Worm (Caenorhabditis elegans) whole organism, L4 larva: ENCODE measurements around the gene fbxb-104.
A peak's percentile ranks its signal among the peaks of the same experiment; 100 is the strongest.

Experiments used
- D1046.2 ChIP-seq: fragments of 200-800 bp; sonication (Bioruptor generic); IDR thresholded peaks from 2 replicates; pipeline ENCODE4 v1.3.6; 2022; ENCODE audit warnings: missing genetic modification characterization, missing compliant biosample characterization
- F10B5.3 ChIP-seq: sonication (generic microtip); optimal IDR thresholded peaks from 2 replicates; lab custom pipeline; 2016; ENCODE audit warnings: mild to moderate bottlenecking, missing genetic modification characterization, missing compliant biosample characterization
- F26F4.8 ChIP-seq: fragments of 200-800 bp; sonication (Bioruptor generic); conservative IDR thresholded peaks from 2 replicates; pipeline ENCODE4 v1.3.6; 2022; ENCODE audit warnings: missing genetic modification characterization, missing compliant biosample characterization
- F44E2.7 ChIP-seq: fragments of 200-800 bp; sonication (Bioruptor generic); IDR thresholded peaks from 2 replicates; pipeline ENCODE4 v2.1.2; 2022; ENCODE audit warnings: missing genetic modification characterization, missing compliant biosample characterization
- F49E8.2 ChIP-seq: sonication (generic microtip); optimal IDR thresholded peaks from 2 replicates; lab custom pipeline; 2016; ENCODE audit warnings: missing compliant biosample characterization, mild to moderate bottlenecking, missing genetic modification characterization, borderline replicate concordance
- Y48G9A.11 ChIP-seq: fragments of 200-800 bp; sonication (Bioruptor generic); IDR thresholded peaks from 2 replicates; pipeline ENCODE4 v1.3.6; 2022; ENCODE audit warnings: missing genetic modification reagents, missing genetic modification characterization, missing compliant biosample characterization
- Y5F2A.4 ChIP-seq: fragments of 200-800 bp; sonication (Bioruptor generic); optimal IDR thresholded peaks from 2 replicates; lab custom pipeline; 2018; ENCODE audit warnings: mild to moderate bottlenecking, missing genetic modification characterization, missing compliant biosample characterization
- Y75B8A.6 ChIP-seq: fragments of 200-800 bp; sonication (Bioruptor generic); IDR thresholded peaks from 2 replicates; pipeline ENCODE4 v1.3.6; 2022; ENCODE audit warnings: missing genetic modification reagents, missing genetic modification characterization, missing compliant biosample characterization
- ZK337.2 ChIP-seq: fragments of 200-800 bp; sonication (Bioruptor generic); IDR thresholded peaks from 2 replicates; pipeline ENCODE4 v1.3.6; 2022; ENCODE audit warnings: missing genetic modification reagents, missing genetic modification characterization, missing compliant biosample characterization
- attf-4 ChIP-seq: sonication (generic microtip); optimal IDR thresholded peaks from 3 replicates; lab custom pipeline; 2017; ENCODE audit warnings: missing biosample characterization, missing genetic modification characterization
- ceh-62 ChIP-seq: sonication (generic microtip); optimal IDR thresholded peaks from 2 replicates; lab custom pipeline; 2017; ENCODE audit warnings: missing biosample characterization, missing genetic modification characterization
- ceh-82 ChIP-seq: sonication (generic microtip); optimal IDR thresholded peaks from 2 replicates; lab custom pipeline; 2017; ENCODE audit warnings: missing biosample characterization, missing genetic modification characterization
- cey-2 ChIP-seq: sonication (generic microtip); optimal IDR thresholded peaks from 3 replicates; lab custom pipeline; 2017; ENCODE audit warnings: missing genetic modification characterization, mild to moderate bottlenecking, missing compliant biosample characterization, antibody characterized with exemption, borderline replicate concordance; ENCODE audit not compliant: insufficient read depth
- ctbp-1 ChIP-seq: fragments of 200-800 bp; sonication (Bioruptor generic); IDR thresholded peaks from 2 replicates; pipeline ENCODE4 v1.3.6; 2022; ENCODE audit warnings: missing genetic modification reagents, missing genetic modification characterization, missing compliant biosample characterization
- daf-12 ChIP-seq: fragments of 150-350 bp; optimal IDR thresholded peaks from 2 replicates; lab custom pipeline; 2014; ENCODE audit warnings: missing biosample characterization, missing genetic modification reagents, missing genetic modification characterization
- daf-16 ChIP-seq, 3 experiments: sonication (generic microtip); optimal IDR thresholded peaks; 2 replicates each; lab custom pipeline; 2016 to 2017; ENCODE audit warnings: missing genetic modification characterization in 3 of 3, missing genetic modification reagents in 3 of 3, mild to moderate bottlenecking in 2 of 3, missing compliant biosample characterization in 2 of 3, missing biosample characterization in 1 of 3, moderate library complexity in 1 of 3
- daf-8 ChIP-seq: fragments of 200-800 bp; sonication (Bioruptor generic); IDR thresholded peaks from 2 replicates; pipeline ENCODE4 v1.3.6; 2022; ENCODE audit warnings: missing genetic modification characterization, missing compliant biosample characterization
- dmd-6 ChIP-seq: fragments of 200-800 bp; sonication (Bioruptor generic); IDR thresholded peaks from 2 replicates; pipeline ENCODE4 v1.3.6; 2022; ENCODE audit warnings: missing genetic modification reagents, missing genetic modification characterization, missing compliant biosample characterization
- dmd-8 ChIP-seq: fragments of 200-800 bp; sonication (Bioruptor generic); IDR thresholded peaks from 2 replicates; pipeline ENCODE4 v1.3.6; 2022; ENCODE audit warnings: missing genetic modification characterization, missing compliant biosample characterization
- duxl-1 ChIP-seq: sonication (generic microtip); optimal IDR thresholded peaks from 2 replicates; lab custom pipeline; 2016; ENCODE audit warnings: mild to moderate bottlenecking, missing genetic modification characterization, moderate library complexity, missing compliant biosample characterization; ENCODE audit not compliant: poor library complexity
- egl-43 ChIP-seq: fragments of 200-800 bp; sonication (Bioruptor generic); IDR thresholded peaks from 2 replicates; pipeline ENCODE4 v1.3.6; 2022; ENCODE audit warnings: missing genetic modification reagents, missing genetic modification characterization, missing compliant biosample characterization
- gei-8 ChIP-seq: fragments of 200-800 bp; sonication (Bioruptor generic); optimal IDR thresholded peaks from 2 replicates; lab custom pipeline; 2018; ENCODE audit warnings: mild to moderate bottlenecking, missing genetic modification characterization, missing compliant biosample characterization
- hlh-11 ChIP-seq: fragments of 200-800 bp; sonication (Bioruptor generic); optimal IDR thresholded peaks from 2 replicates; lab custom pipeline; 2018; ENCODE audit warnings: mild to moderate bottlenecking, missing genetic modification characterization, missing compliant biosample characterization
- hlh-30 ChIP-seq: sonication (generic microtip); optimal IDR thresholded peaks from 2 replicates; lab custom pipeline; 2017; ENCODE audit warnings: antibody characterized with exemption, mild to moderate bottlenecking, missing genetic modification characterization, missing compliant biosample characterization; ENCODE audit not compliant: insufficient read depth
- lim-7 ChIP-seq: fragments of 200-800 bp; sonication (Bioruptor generic); IDR thresholded peaks from 2 replicates; pipeline ENCODE4 v1.3.6; 2022; ENCODE audit warnings: missing genetic modification characterization, missing compliant biosample characterization
- lin-1 ChIP-seq: fragments of 200-800 bp; sonication (Bioruptor generic); IDR thresholded peaks from 2 replicates; pipeline ENCODE4 v1.3.6; 2022; ENCODE audit warnings: missing genetic modification reagents, missing genetic modification characterization, missing compliant biosample characterization
- lin-13 ChIP-seq: fragments of 150-350 bp; optimal IDR thresholded peaks from 2 replicates; lab custom pipeline; 2014; ENCODE audit warnings: missing biosample characterization, missing genetic modification reagents, missing genetic modification characterization
- lin-38 ChIP-seq: fragments of 200-800 bp; sonication (Bioruptor generic); IDR thresholded peaks from 2 replicates; pipeline ENCODE4 v1.3.6; 2022; ENCODE audit warnings: missing genetic modification reagents, missing genetic modification characterization, missing compliant biosample characterization
- lsy-2 ChIP-seq, 2 experiments: fragments of 150-350 bp in 1 of 2; sonication (generic microtip) in 1 of 2; optimal IDR thresholded peaks; 2 replicates each; lab custom pipeline; 2014 to 2017; ENCODE audit warnings: missing biosample characterization in 2 of 2, missing genetic modification characterization in 2 of 2
- madf-9 ChIP-seq: fragments of 200-800 bp; sonication (Bioruptor generic); conservative IDR thresholded peaks from 2 replicates; pipeline ENCODE4 v1.3.6; 2022; ENCODE audit warnings: missing genetic modification reagents, missing genetic modification characterization, missing compliant biosample characterization
- mdt-29 ChIP-seq: fragments of 200-800 bp; sonication (Bioruptor generic); IDR thresholded peaks from 2 replicates; pipeline ENCODE4 v1.3.6; 2022; ENCODE audit warnings: missing genetic modification reagents, missing genetic modification characterization, missing compliant biosample characterization
- mep-1 ChIP-seq: fragments of 150-350 bp; sonication (generic microtip); optimal IDR thresholded peaks from 3 replicates; lab custom pipeline; 2014; ENCODE audit warnings: missing biosample characterization, missing genetic modification characterization
- mxl-2 ChIP-seq: fragments of 200-800 bp; sonication (Bioruptor generic); conservative IDR thresholded peaks from 2 replicates; pipeline ENCODE4 v1.3.6; 2022; ENCODE audit warnings: missing genetic modification reagents, missing genetic modification characterization, missing compliant biosample characterization
- mxl-3 ChIP-seq: fragments of 200-800 bp; sonication (Bioruptor generic); optimal IDR thresholded peaks from 2 replicates; lab custom pipeline; 2018; ENCODE audit warnings: mild to moderate bottlenecking, missing genetic modification characterization, missing compliant biosample characterization
- nhr-10 ChIP-seq: fragments of 150-350 bp; optimal IDR thresholded peaks from 2 replicates; lab custom pipeline; 2014; ENCODE audit warnings: missing biosample characterization, missing genetic modification characterization
- nhr-11 ChIP-seq: fragments of 150-350 bp; optimal IDR thresholded peaks from 2 replicates; lab custom pipeline; 2014; ENCODE audit warnings: missing biosample characterization, missing genetic modification characterization
- nhr-42 ChIP-seq: fragments of 200-800 bp; sonication (Bioruptor generic); IDR thresholded peaks from 2 replicates; pipeline ENCODE4 v1.3.6; 2022; ENCODE audit warnings: missing genetic modification characterization, missing compliant biosample characterization
- nhr-6 ChIP-seq: fragments of 150-350 bp; optimal IDR thresholded peaks from 2 replicates; lab custom pipeline; 2014; ENCODE audit warnings: missing biosample characterization, missing genetic modification characterization
- pha-4 ChIP-seq, 2 experiments: fragments of 150-350 bp in 1 of 2; fragments of 200-800 bp in 1 of 2; sonication (Bioruptor generic) in 1 of 2; IDR thresholded peaks in 1 of 2; optimal IDR thresholded peaks in 1 of 2; 2 replicates each; pipeline versions ENCODE4 v1.3.6 to Lab custom; 2014 to 2022; ENCODE audit warnings: missing genetic modification characterization in 2 of 2, missing genetic modification reagents in 2 of 2, missing biosample characterization in 1 of 2, missing compliant biosample characterization in 1 of 2
- php-3 ChIP-seq: fragments of 200-800 bp; sonication (Bioruptor generic); IDR thresholded peaks from 2 replicates; pipeline ENCODE4 v1.3.6; 2022; ENCODE audit warnings: missing genetic modification reagents, missing genetic modification characterization, missing compliant biosample characterization
- set-16 ChIP-seq: fragments of 200-800 bp; sonication (Bioruptor generic); IDR thresholded peaks from 2 replicates; pipeline ENCODE4 v1.3.6; 2022; ENCODE audit warnings: missing genetic modification reagents, missing genetic modification characterization, missing compliant biosample characterization
- skn-1 ChIP-seq: fragments of 150-350 bp; optimal IDR thresholded peaks from 2 replicates; lab custom pipeline; 2014; ENCODE audit warnings: missing biosample characterization, missing genetic modification characterization
- spr-1 ChIP-seq: sonication (generic microtip); optimal IDR thresholded peaks from 2 replicates; lab custom pipeline; 2016; ENCODE audit warnings: mild to moderate bottlenecking, missing genetic modification characterization, missing compliant biosample characterization
- tag-97 ChIP-seq: fragments of 200-800 bp; sonication (Bioruptor generic); IDR thresholded peaks from 2 replicates; pipeline ENCODE4 v1.3.6; 2022; ENCODE audit warnings: missing genetic modification characterization, missing compliant biosample characterization
- unc-39 ChIP-seq: sonication (generic microtip); optimal IDR thresholded peaks from 2 replicates; lab custom pipeline; 2017; ENCODE audit warnings: missing biosample characterization, missing genetic modification characterization
- vab-7 ChIP-seq: fragments of 200-800 bp; sonication (Bioruptor generic); IDR thresholded peaks from 2 replicates; pipeline ENCODE4 v1.3.6; 2022; ENCODE audit warnings: missing genetic modification reagents, missing genetic modification characterization, missing compliant biosample characterization
- zip-11 ChIP-seq: fragments of 200-800 bp; sonication (Bioruptor generic); IDR thresholded peaks from 2 replicates; pipeline ENCODE4 v1.3.6; 2022; ENCODE audit warnings: missing genetic modification characterization, missing compliant biosample characterization

fbxb-104 gene

DNA sequence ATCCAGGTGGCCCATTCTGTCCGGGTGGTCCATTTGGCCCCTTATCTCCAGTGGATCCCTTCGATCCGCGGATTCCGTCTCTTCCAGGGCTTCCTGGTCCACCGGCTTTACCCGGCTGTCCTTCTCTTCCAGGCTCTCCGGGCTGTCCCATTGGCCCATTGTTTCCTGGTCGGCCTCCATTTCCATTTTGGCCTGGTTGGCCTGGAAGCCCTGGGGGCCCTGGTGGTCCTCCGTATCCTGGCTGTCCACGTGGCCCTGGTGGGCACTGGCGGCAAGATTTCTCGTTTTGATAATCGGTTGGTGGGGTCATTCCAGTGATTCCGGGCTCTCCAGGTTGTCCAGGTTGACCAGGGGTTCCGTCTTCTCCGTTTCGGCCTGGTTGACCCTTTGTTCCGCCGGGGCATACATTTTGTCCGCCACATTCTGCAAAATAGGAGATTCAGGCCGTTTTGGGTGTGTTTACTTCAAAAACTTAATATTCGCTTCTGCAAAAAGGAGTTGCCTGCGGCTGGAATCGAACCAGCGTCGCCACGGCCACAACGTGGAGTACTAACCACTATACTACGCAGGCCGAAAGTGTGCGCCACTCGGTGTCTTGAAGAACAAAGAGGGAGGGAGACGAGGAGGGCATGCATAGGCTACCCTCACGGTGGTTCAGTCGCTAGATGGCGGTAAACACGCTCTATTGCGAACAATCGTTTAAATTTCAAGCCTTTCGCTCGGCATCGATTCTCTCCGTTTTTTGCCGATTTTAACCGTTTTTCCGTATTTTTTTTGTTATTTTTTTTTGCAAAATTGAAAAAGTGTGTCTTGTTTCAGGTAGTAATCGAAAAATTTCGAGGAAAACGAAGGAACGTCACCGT, 44.1 kb upstream of the fbxb-104 start, which contains the start of gene W09G10.9:
Gene W09G10.9, plus strand, starts transcription at position 813 of the 863 bp plus-strand sequence.
- TF ChIP-seq D1046.2 (peak; percentile 75; the same call in 1 of the 2 replicates), skn-1 (no peak), lin-1 (GFP tag; lab: Robert Waterston, UW) (peak; percentile 44), Y75B8A.6 (GFP tag; lab: Robert Waterston, UW) (0 out of 2 replicates have a peak, but pooled peaks have one; percentile 48), lim-7 (peak; percentile 86), nhr-10 (no peak), daf-8 (GFP tag; lab: Robert Waterston, UW) (0 out of 2 replicates have a peak, but pooled peaks have one; percentile 47), gei-8 (GFP tag; lab: Kevin White, UChicago) (no peak), attf-4 (tag; lab: Kevin White, UChicago) (no peak), set-16 (GFP tag; lab: Robert Waterston, UW) (peak; percentile 92), pha-4 (GFP tag; IDR thresholded peaks at IDR 0.05; lab: Robert Waterston, UW) (peak; percentile 90), pha-4 (tag; optimal IDR thresholded peaks at IDR 0.05; lab: Kevin White, UChicago) (no peak), hlh-11 (peak; percentile 44), mxl-2 (GFP tag; lab: Robert Waterston, UW) (no peak; the same call in 1 of the 2 replicates), dmd-6 (GFP tag; lab: Robert Waterston, UW) (peak; percentile 82), zip-11 (GFP tag; lab: Robert Waterston, UW) (0 out of 2 replicates have a peak, but pooled peaks have one; percentile 51), ceh-82 (no peak), daf-12 (tag; lab: Kevin White, UChicago) (no peak), F44E2.7 (0 out of 2 replicates have a peak, but pooled peaks have one; percentile 37), hlh-30 (tag; lab: Kevin White, UChicago) (peak; percentile 22), cey-2 (tag; lab: Kevin White, UChicago) (no peak), ZK337.2 (peak; percentile 74; the same call in 1 of the 2 replicates), nhr-6 (no peak), Y48G9A.11 (GFP tag; lab: Robert Waterston, UW) (peak; percentile 84), unc-39 (no peak), ceh-62 (tag; lab: Kevin White, UChicago) (no peak), mep-1 (tag; lab: Kevin White, UChicago) (peak; percentile 71), spr-1 (tag; lab: Kevin White, UChicago) (peak; percentile 20), lsy-2 (tag; optimal IDR thresholded peaks at IDR 0.05; lab: Kevin White, UChicago) (peak; percentile 51 to 74), mxl-3 (GFP tag; lab: Kevin White, UChicago) (peak; percentile 15), Y5F2A.4 (no peak), egl-43 (peak; percentile 89), dmd-8 (GFP tag; lab: Robert Waterston, UW) (peak; percentile 87), nhr-42 (GFP tag; lab: Robert Waterston, UW) (peak; percentile 79), tag-97 (GFP tag; lab: Robert Waterston, UW) (0 out of 2 replicates have a peak, but pooled peaks have one; percentile 77), vab-7 (GFP tag; lab: Robert Waterston, UW) (peak; percentile 75), php-3 (0 out of 2 replicates have a peak, but pooled peaks have one; percentile 42), lin-13 (GFP tag; lab: Kevin White, UChicago) (peak; percentile 80), daf-16 (GFP tag; optimal IDR thresholded peaks at IDR 0.05; lab: Kevin White, UChicago) (peak in 1 of 2 experiments; percentile 29), daf-16 (tag; optimal IDR thresholded peaks at IDR 0.05; lab: Kevin White, UChicago) (peak; percentile 54), F10B5.3 (no peak), duxl-1 (peak; percentile 90), ctbp-1 (GFP tag; lab: Robert Waterston, UW) (peak; percentile 75), F26F4.8 (GFP tag; lab: Robert Waterston, UW) (0 out of 2 replicates have a peak, but pooled peaks have one; percentile 23), madf-9 (peak; percentile 90), mdt-29 (GFP tag; lab: Robert Waterston, UW) (peak; percentile 69), F49E8.2 (tag; lab: Kevin White, UChicago) (no peak), nhr-11 (tag; lab: Kevin White, UChicago) (peak; percentile 24), lin-38 (GFP tag; lab: Robert Waterston, UW) (peak; percentile 95)
